Fruit fly (Drosophila melanogaster) whole organism, embryonic: ENCODE data around the gene CG33124.

Experiments
- ATbp ChIP-seq: fragments of 200-800 bp; sonication (Bioruptor generic); optimal IDR thresholded peaks from 2 replicates; lab custom pipeline; 2017; ENCODE audit warnings: missing biosample characterization, mild to moderate bottlenecking, missing genetic modification characterization, missing genetic modification reagents
- Aef1 ChIP-seq: fragments of 200-800 bp; sonication (Bioruptor generic); IDR thresholded peaks from 3 replicates; pipeline ENCODE4 v1.3.6; 2022; ENCODE audit warnings: missing biosample characterization, missing genetic modification characterization
- Atf3 ChIP-seq: fragments of 200-800 bp; sonication (Bioruptor generic); optimal IDR thresholded peaks from 3 replicates; lab custom pipeline; 2016; ENCODE audit warnings: missing biosample characterization, missing genetic modification characterization
- Bdp1 ChIP-seq: fragments of 200-800 bp; sonication (Bioruptor generic); optimal IDR thresholded peaks from 3 replicates; lab custom pipeline; 2016; ENCODE audit warnings: missing biosample characterization, missing genetic modification characterization
- CG13296 ChIP-seq: fragments of 200-800 bp; sonication (Bioruptor generic); optimal IDR thresholded peaks from 3 replicates; lab custom pipeline; 2018; ENCODE audit warnings: missing biosample characterization, mild to moderate bottlenecking, missing genetic modification characterization
- CG13894 ChIP-seq: fragments of 200-800 bp; sonication (Bioruptor generic); optimal IDR thresholded peaks from 3 replicates; lab custom pipeline; 2018; ENCODE audit warnings: missing biosample characterization, mild to moderate bottlenecking, missing genetic modification characterization, moderate library complexity
- CG14441 ChIP-seq: fragments of 200-800 bp; sonication (Bioruptor generic); IDR thresholded peaks from 2 replicates; pipeline ENCODE4 v1.3.6; 2022; ENCODE audit warnings: missing biosample characterization, missing genetic modification characterization
- CG14710 ChIP-seq: fragments of 200-800 bp; sonication (Bioruptor generic); optimal IDR thresholded peaks from 3 replicates; lab custom pipeline; 2019; ENCODE audit warnings: missing biosample characterization, mild to moderate bottlenecking, missing genetic modification characterization, moderate library complexity
- CG17802 ChIP-seq: fragments of 200-800 bp; sonication (Bioruptor generic); optimal IDR thresholded peaks from 2 replicates; lab custom pipeline; 2018; ENCODE audit warnings: missing biosample characterization, mild to moderate bottlenecking, missing genetic modification characterization, moderate library complexity
- CG1832 ChIP-seq: fragments of 200-800 bp; sonication (Bioruptor generic); optimal IDR thresholded peaks from 2 replicates; lab custom pipeline; 2017; ENCODE audit warnings: missing biosample characterization, mild to moderate bottlenecking, missing genetic modification characterization, inconsistent platforms
- CG18599 ChIP-seq: fragments of 200-800 bp; sonication (Bioruptor generic); optimal IDR thresholded peaks from 3 replicates; lab custom pipeline; 2017; ENCODE audit warnings: missing biosample characterization, missing genetic modification characterization, mild to moderate bottlenecking, moderate library complexity, missing genetic modification reagents
- CG18619 ChIP-seq: fragments of 200-800 bp; sonication (Bioruptor generic); optimal IDR thresholded peaks from 3 replicates; lab custom pipeline; 2017; ENCODE audit warnings: missing biosample characterization, mild to moderate bottlenecking, missing genetic modification characterization
- CG2678 ChIP-seq: fragments of 200-800 bp; sonication (Bioruptor generic); optimal IDR thresholded peaks from 3 replicates; lab custom pipeline; 2019; ENCODE audit warnings: missing biosample characterization, mild to moderate bottlenecking, missing genetic modification characterization, moderate library complexity
- CG32532 ChIP-seq: fragments of 200-800 bp; sonication (Bioruptor generic); IDR thresholded peaks from 2 replicates; pipeline ENCODE4 v1.3.6; 2022; ENCODE audit warnings: missing biosample characterization, missing genetic modification characterization
- CG34422 ChIP-seq: fragments of 200-800 bp; sonication (Bioruptor generic); IDR thresholded peaks from 3 replicates; pipeline ENCODE4 v1.3.6; 2022; ENCODE audit warnings: missing biosample characterization, missing genetic modification characterization
- CG7357 ChIP-seq: fragments of 200-800 bp; sonication (Bioruptor generic); IDR thresholded peaks from 3 replicates; pipeline ENCODE4 v1.3.6; 2022; ENCODE audit warnings: missing biosample characterization, missing genetic modification characterization
- CG7745 ChIP-seq: fragments of 200-800 bp; sonication (Bioruptor generic); optimal IDR thresholded peaks from 2 replicates; lab custom pipeline; 2018; ENCODE audit warnings: missing biosample characterization, mild to moderate bottlenecking, missing genetic modification characterization, moderate library complexity
- CG7928 ChIP-seq: fragments of 200-800 bp; sonication (Bioruptor generic); optimal IDR thresholded peaks from 2 replicates; lab custom pipeline; 2017; ENCODE audit warnings: missing biosample characterization, mild to moderate bottlenecking, missing genetic modification characterization
- CG9215 ChIP-seq: fragments of 200-800 bp; sonication (Bioruptor generic); IDR thresholded peaks from 2 replicates; pipeline ENCODE4 v1.3.6; 2022; ENCODE audit warnings: missing biosample characterization, missing genetic modification characterization
- Camta ChIP-seq: fragments of 200-800 bp; sonication (Bioruptor generic); optimal IDR thresholded peaks from 2 replicates; lab custom pipeline; 2016; ENCODE audit warnings: missing biosample characterization, missing genetic modification characterization
- D19A ChIP-seq: fragments of 200-800 bp; optimal IDR thresholded peaks from 3 replicates; lab custom pipeline; 2019; ENCODE audit warnings: missing biosample characterization, mild to moderate bottlenecking, missing genetic modification characterization, moderate library complexity
- Dek ChIP-seq: fragments of 200-800 bp; sonication (Bioruptor generic); optimal IDR thresholded peaks from 3 replicates; lab custom pipeline; 2019; ENCODE audit warnings: missing biosample characterization, mild to moderate bottlenecking, missing genetic modification characterization, moderate library complexity
- Doc3 ChIP-seq: fragments of 200-800 bp; sonication (Bioruptor generic); IDR thresholded peaks from 3 replicates; pipeline ENCODE4 v1.3.6; 2022; ENCODE audit warnings: missing biosample characterization, missing genetic modification characterization; ENCODE audit not compliant: partially characterized antibody
- Eip74EF ChIP-seq, 2 experiments: fragments of 200-800 bp in 1 of 2; fragments of >200 bp in 1 of 2; sonication (Bioruptor generic) in 1 of 2; optimal IDR thresholded peaks; 2 replicates each; lab custom pipeline; 2017 to 2019; ENCODE audit warnings: missing biosample characterization in 2 of 2, missing genetic modification characterization in 2 of 2, mild to moderate bottlenecking in 1 of 2, moderate library complexity in 1 of 2
- Fer1 ChIP-seq: fragments of 200-800 bp; sonication (Bioruptor generic); optimal IDR thresholded peaks from 2 replicates; lab custom pipeline; 2017; ENCODE audit warnings: missing biosample characterization, mild to moderate bottlenecking, missing genetic modification characterization
- GATAe ChIP-seq: fragments of 200-800 bp; sonication (Bioruptor generic); conservative IDR thresholded peaks from 2 replicates; pipeline ENCODE4 v1.3.6; 2022; ENCODE audit warnings: missing biosample characterization, missing genetic modification characterization
- HmgZ ChIP-seq: fragments of 200-800 bp; sonication (Bioruptor generic); optimal IDR thresholded peaks from 2 replicates; lab custom pipeline; 2018; ENCODE audit warnings: missing biosample characterization, mild to moderate bottlenecking, missing genetic modification characterization
- Hmr ChIP-seq: fragments of 200-800 bp; sonication (Bioruptor generic); optimal IDR thresholded peaks from 3 replicates; lab custom pipeline; 2017; ENCODE audit warnings: mild to moderate bottlenecking, missing biosample characterization, missing genetic modification reagents, missing genetic modification characterization
- Hsf ChIP-seq: fragments of 200-800 bp; sonication (Bioruptor generic); optimal IDR thresholded peaks from 3 replicates; lab custom pipeline; 2016; ENCODE audit warnings: missing biosample characterization, missing genetic modification characterization
- MBD-R2 ChIP-seq: fragments of 200-800 bp; sonication (Bioruptor generic); IDR thresholded peaks from 2 replicates; pipeline ENCODE4 v1.3.6; 2022; ENCODE audit warnings: missing biosample characterization, missing genetic modification characterization
- NC2β ChIP-seq: fragments of 200-800 bp; sonication (Bioruptor generic); optimal IDR thresholded peaks from 2 replicates; lab custom pipeline; 2016; ENCODE audit warnings: missing biosample characterization, missing genetic modification characterization
- NK7.1 ChIP-seq: fragments of 200-800 bp; sonication (Bioruptor generic); optimal IDR thresholded peaks from 3 replicates; lab custom pipeline; 2016; ENCODE audit warnings: missing biosample characterization, missing genetic modification characterization
- Ptx1 ChIP-seq: fragments of 200-800 bp; sonication (Bioruptor generic); IDR thresholded peaks from 2 replicates; pipeline ENCODE4 v1.3.6; 2022; ENCODE audit warnings: missing biosample characterization, missing genetic modification characterization
- Rfx ChIP-seq: fragments of 200-800 bp; sonication (Bioruptor generic); IDR thresholded peaks from 2 replicates; pipeline ENCODE4 v1.3.6; 2022; ENCODE audit warnings: missing biosample characterization, missing genetic modification characterization
- Side ChIP-seq: fragments of 200-800 bp; sonication (Bioruptor generic); optimal IDR thresholded peaks from 2 replicates; lab custom pipeline; 2016; ENCODE audit warnings: missing biosample characterization, missing genetic modification characterization
- Xbp1 ChIP-seq: fragments of 200-800 bp; sonication (Bioruptor generic); optimal IDR thresholded peaks from 3 replicates; lab custom pipeline; 2016; ENCODE audit warnings: missing biosample characterization, mild to moderate bottlenecking, missing genetic modification characterization
- aop ChIP-seq: fragments of 200-800 bp; sonication (Bioruptor generic); IDR thresholded peaks from 2 replicates; pipeline ENCODE4 v1.3.6; 2022; ENCODE audit warnings: missing biosample characterization, missing genetic modification characterization
- croc ChIP-seq: fragments of 200-800 bp; sonication (Bioruptor generic); conservative IDR thresholded peaks from 3 replicates; pipeline ENCODE4 v1.3.6; 2022; ENCODE audit warnings: missing biosample characterization, missing genetic modification characterization
- ewg ChIP-seq: fragments of 200-800 bp; sonication (Bioruptor generic); optimal IDR thresholded peaks from 3 replicates; lab custom pipeline; 2017; ENCODE audit warnings: mild to moderate bottlenecking, missing biosample characterization, missing genetic modification reagents, missing genetic modification characterization
- hbn ChIP-seq: fragments of 200-800 bp; sonication (Bioruptor generic); IDR thresholded peaks from 2 replicates; pipeline ENCODE4 v1.3.6; 2022; ENCODE audit warnings: missing biosample characterization, missing genetic modification characterization; ENCODE audit not compliant: partially characterized antibody
- lab ChIP-seq: fragments of 200-800 bp; sonication (Bioruptor generic); optimal IDR thresholded peaks from 3 replicates; lab custom pipeline; 2017; ENCODE audit warnings: missing biosample characterization, missing genetic modification characterization, mild to moderate bottlenecking, moderate library complexity, missing genetic modification reagents
- luna ChIP-seq: fragments of 200-800 bp; sonication (Bioruptor generic); optimal IDR thresholded peaks from 2 replicates; lab custom pipeline; 2016; ENCODE audit warnings: missing biosample characterization, missing genetic modification characterization
- maf-S ChIP-seq: fragments of 200-800 bp; sonication (Bioruptor generic); optimal IDR thresholded peaks from 2 replicates; lab custom pipeline; 2016; ENCODE audit warnings: missing biosample characterization, missing genetic modification characterization
- mirr ChIP-seq: fragments of 200-800 bp; sonication (Bioruptor generic); optimal IDR thresholded peaks from 3 replicates; lab custom pipeline; 2018; ENCODE audit warnings: missing biosample characterization, mild to moderate bottlenecking, missing genetic modification characterization
- odd ChIP-seq: fragments of 200-800 bp; sonication (Bioruptor generic); optimal IDR thresholded peaks from 2 replicates; lab custom pipeline; 2017; ENCODE audit warnings: missing biosample characterization, mild to moderate bottlenecking, missing genetic modification characterization
- row ChIP-seq: fragments of 200-800 bp; sonication (Bioruptor generic); IDR thresholded peaks from 3 replicates; pipeline ENCODE4 v1.3.6; 2022; ENCODE audit warnings: missing biosample characterization, missing genetic modification characterization
- sob ChIP-seq: fragments of 200-800 bp; sonication (Bioruptor generic); IDR thresholded peaks from 2 replicates; pipeline ENCODE4 v1.3.6; 2022; ENCODE audit warnings: missing biosample characterization, missing genetic modification characterization
- sqz ChIP-seq: fragments of 200-800 bp; sonication (Bioruptor generic); optimal IDR thresholded peaks from 3 replicates; lab custom pipeline; 2018; ENCODE audit warnings: missing biosample characterization, mild to moderate bottlenecking, missing genetic modification characterization
- tap ChIP-seq: fragments of 200-800 bp; optimal IDR thresholded peaks from 3 replicates; lab custom pipeline; 2019; ENCODE audit warnings: missing biosample characterization, mild to moderate bottlenecking, missing genetic modification characterization, moderate library complexity
- usp ChIP-seq: fragments of >200 bp; optimal IDR thresholded peaks from 2 replicates; lab custom pipeline; 2017; ENCODE audit warnings: missing biosample characterization, missing genetic modification characterization
- vvl ChIP-seq: fragments of 200-800 bp; sonication (Bioruptor generic); IDR thresholded peaks from 2 replicates; pipeline ENCODE4 v1.3.6; 2022; ENCODE audit warnings: missing biosample characterization, missing genetic modification characterization

CG33124 gene

DNA sequence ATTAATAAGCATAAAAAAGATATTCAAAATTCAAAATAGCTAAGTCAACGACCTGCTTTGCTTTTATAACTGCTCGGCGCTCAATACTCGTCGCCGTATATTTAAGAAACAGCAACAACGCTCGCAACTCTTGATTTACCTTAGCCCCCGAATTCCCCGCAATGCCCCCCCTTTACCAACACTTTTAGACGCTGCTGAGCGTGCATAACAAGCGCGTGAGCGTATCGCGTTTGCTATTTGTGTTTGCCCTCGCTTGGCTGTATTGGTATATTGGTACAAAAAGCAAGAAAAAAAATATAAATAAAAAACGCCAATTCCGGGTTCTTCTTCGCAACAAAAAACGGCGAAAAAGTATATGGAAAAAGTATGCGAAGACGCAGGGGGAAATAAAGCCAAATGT is 43.0 kb downstream of the CG33124 start (continued):
- TF ChIP-seq Hmr (GFP tag; lab: Kevin White, UChicago) (no peak), Atf3 (GFP tag; lab: Kevin White, UChicago) (no peak), CG32532 (GFP tag; lab: Robert Waterston, UW) (peak; percentile 30; the same call in 1 of the 2 replicates), mirr (GFP tag; lab: Kevin White, UChicago) (peak; percentile 79), CG2678 (peak; percentile 21), CG14441 (GFP tag; lab: Robert Waterston, UW) (peak; percentile 21; the same call in 1 of the 2 replicates), tap (no peak), odd (GFP tag; lab: Kevin White, UChicago) (peak; percentile 12), Doc3 (GFP tag; lab: Robert Waterston, UW) (no peak), HmgZ (tag; lab: Kevin White, UChicago) (no peak), ATbp (GFP tag; lab: Kevin White, UChicago) (no peak), Ptx1 (GFP tag; lab: Robert Waterston, UW) (no peak), NK7.1 (GFP tag; lab: Kevin White, UChicago) (no peak), croc (no peak), CG34422 (no peak), CG7928 (no peak), CG9215 (GFP tag; lab: Robert Waterston, UW) (no peak), usp (GFP tag; lab: Kevin White, UChicago) (no peak), Side (GFP tag; lab: Kevin White, UChicago) (no peak), D19A (tag; lab: Kevin White, UChicago) (no peak), aop (GFP tag; lab: Robert Waterston, UW) (peak; percentile 33; the same call in 1 of the 2 replicates), luna (GFP tag; lab: Kevin White, UChicago) (no peak), row (GFP tag; lab: Robert Waterston, UW) (no peak), hbn (GFP tag; lab: Robert Waterston, UW) (no peak), Xbp1 (GFP tag; lab: Kevin White, UChicago) (no peak), vvl (GFP tag; lab: Robert Waterston, UW) (peak; percentile 86), lab (GFP tag; lab: Kevin White, UChicago) (peak; percentile 38), Dek (no peak), Eip74EF (GFP tag; optimal IDR thresholded peaks at IDR 0.05; lab: Kevin White, UChicago) (peak in 1 of 2 experiments; percentile 93), sqz (GFP tag; lab: Kevin White, UChicago) (peak; percentile 61), GATAe (GFP tag; lab: Robert Waterston, UW) (no peak), MBD-R2 (GFP tag; lab: Robert Waterston, UW) (no peak), CG14710 (no peak), Camta (no peak), CG1832 (GFP tag; lab: Kevin White, UChicago) (no peak), maf-S (GFP tag; lab: Kevin White, UChicago) (no peak), Aef1 (GFP tag; lab: Robert Waterston, UW) (0 out of 3 replicates have a peak, but pooled peaks have one; percentile 20), CG7357 (GFP tag; lab: Robert Waterston, UW) (no peak), ewg (GFP tag; lab: Kevin White, UChicago) (no peak), Bdp1 (no peak), CG18599 (GFP tag; lab: Kevin White, UChicago) (peak; percentile 43), Fer1 (GFP tag; lab: Kevin White, UChicago) (peak; percentile 39), Hsf (GFP tag; lab: Kevin White, UChicago) (no peak), sob (GFP tag; lab: Robert Waterston, UW) (no peak), CG17802 (tag; lab: Kevin White, UChicago) (no peak), CG7745 (tag; lab: Kevin White, UChicago) (no peak), CG13296 (GFP tag; lab: Kevin White, UChicago) (no peak), Rfx (GFP tag; lab: Robert Waterston, UW) (peak; percentile 29; the same call in 1 of the 2 replicates), NC2β (GFP tag; lab: Kevin White, UChicago) (no peak), CG18619 (GFP tag; lab: Kevin White, UChicago) (no peak), CG13894 (tag; lab: Kevin White, UChicago) (peak; percentile 82)
